Worm (Caenorhabditis elegans) whole organism, late embryonic: ENCODE data around the gene cdk-11.1.

Experiments
- F13H6.1 ChIP-seq: sonication (generic microtip); optimal IDR thresholded peaks from 2 replicates; lab custom pipeline; 2016; ENCODE audit warnings: missing genetic modification characterization, missing compliant biosample characterization
- ama-1 ChIP-seq: fragments of 150-350 bp; optimal IDR thresholded peaks from 2 replicates; lab custom pipeline; 2014
- ceh-34 ChIP-seq: sonication (generic microtip); optimal IDR thresholded peaks from 2 replicates; lab custom pipeline; 2016; ENCODE audit warnings: mild to moderate bottlenecking, missing genetic modification characterization, missing compliant biosample characterization
- ceh-45 ChIP-seq: fragments of 200-800 bp; sonication (Bioruptor generic); IDR thresholded peaks from 2 replicates; pipeline ENCODE4 v1.3.6; 2022; ENCODE audit warnings: missing genetic modification reagents, missing genetic modification characterization, missing compliant biosample characterization
- hlh-13 ChIP-seq: fragments of 200-800 bp; sonication (Bioruptor generic); optimal IDR thresholded peaks from 2 replicates; lab custom pipeline; 2018; ENCODE audit warnings: mild to moderate bottlenecking, missing genetic modification characterization, missing compliant biosample characterization
- pax-1 ChIP-seq: fragments of 150-350 bp; optimal IDR thresholded peaks from 2 replicates; lab custom pipeline; 2014; ENCODE audit warnings: missing biosample characterization, missing genetic modification characterization
- sox-4 ChIP-seq: sonication (generic microtip); optimal IDR thresholded peaks from 2 replicates; lab custom pipeline; 2017; ENCODE audit warnings: mild to moderate bottlenecking, missing genetic modification characterization, inconsistent platforms, missing compliant biosample characterization
- zip-5 ChIP-seq: sonication (generic microtip); optimal IDR thresholded peaks from 2 replicates; lab custom pipeline; 2016; ENCODE audit warnings: missing genetic modification characterization, missing compliant biosample characterization

DNA sequence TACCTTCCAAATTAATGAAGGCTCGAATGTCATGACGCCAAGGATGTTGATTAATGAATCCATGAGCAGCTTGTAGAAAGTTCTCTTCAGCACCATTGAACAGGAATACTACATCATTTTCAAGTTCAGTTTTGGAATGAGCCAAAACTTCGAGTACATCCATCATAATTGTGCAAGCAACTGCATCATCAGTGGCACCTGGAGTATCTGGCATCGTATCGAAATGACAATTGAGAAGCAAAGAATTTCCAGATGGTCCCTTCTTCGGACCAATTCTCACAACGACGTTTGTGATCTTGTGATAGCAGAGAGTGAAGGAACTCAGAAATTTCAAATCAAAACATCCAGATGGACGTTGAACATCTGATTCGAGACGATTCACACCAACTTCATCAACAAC, 5.4 kb downstream of the cdk-11.1 start:
- TF ChIP-seq ceh-34 (tag; lab: Kevin White, UChicago) (no peak), F13H6.1 (tag; lab: Kevin White, UChicago) (no peak), zip-5 (tag; lab: Kevin White, UChicago) (no peak), ceh-45 (GFP tag; lab: Robert Waterston, UW) (no peak), ama-1 (lab: Kevin White, UChicago) (no peak), pax-1 (no peak), sox-4 (tag; lab: Kevin White, UChicago) (no peak), hlh-13 (GFP tag; lab: Kevin White, UChicago) (no peak)
